ENCODE assay signal across 1 fruit fly cellular context in genomic region chr2L:4282681-4283343, dm6.
TF ChIP-seq lines count a peak whose summit lies in the region.

Gene tutl (plus strand): TSS chr2L:4283148.

TF ChIP-seq in whole organism, embryonic, 481 proteins besides CTCF, POLR2A, EP300 and RAD21 (continued from another document and continues in another):
- TF ChIP-seq tio (GFP tag; optimal IDR thresholded peaks at IDR 0.05; lab: Kevin White, UChicago) (peak; percentile 78), ftz-f1 (GFP tag; optimal IDR thresholded peaks at IDR 0.05; lab: Kevin White, UChicago) (no peak), CG11695 (GFP tag; IDR thresholded peaks at IDR 0.05; lab: Robert Waterston, UW) (peak; percentile 82), ssp (GFP tag; IDR thresholded peaks at IDR 0.05; lab: Robert Waterston, UW) (peak; percentile 73), Rfx (GFP tag; IDR thresholded peaks at IDR 0.05; lab: Robert Waterston, UW) (peak; percentile 90), CG9876 (GFP tag; optimal IDR thresholded peaks at IDR 0.05; lab: Kevin White, UChicago) (peak; percentile 76), slp2 (GFP tag; optimal IDR thresholded peaks at IDR 0.05; lab: Kevin White, UChicago) (peak; percentile 78), CG3281 (GFP tag; optimal IDR thresholded peaks at IDR 0.05; lab: Kevin White, UChicago) (peak; percentile 75), CG1602 (GFP tag; optimal IDR thresholded peaks at IDR 0.05; lab: Kevin White, UChicago) (peak; percentile 86), Ravus (GFP tag; IDR thresholded peaks at IDR 0.05; lab: Robert Waterston, UW) (peak; percentile 50), bab2 (GFP tag; optimal IDR thresholded peaks at IDR 0.05; lab: Kevin White, UChicago) (peak; percentile 85), Doc3 (GFP tag; IDR thresholded peaks at IDR 0.05; lab: Robert Waterston, UW; ENCODE audit: partially characterized antibody) (no peak), CG14667 (GFP tag; IDR thresholded peaks at IDR 0.05; lab: Robert Waterston, UW) (peak; percentile 75), CG3407 (GFP tag; optimal IDR thresholded peaks at IDR 0.05; lab: Kevin White, UChicago) (peak; percentile 51), CG8290 (GFP tag; optimal IDR thresholded peaks at IDR 0.05; lab: Kevin White, UChicago) (peak; percentile 67), CG8290 (tag; optimal IDR thresholded peaks at IDR 0.05; lab: Kevin White, UChicago) (peak in 1 of 2 experiments; percentile 72), CG11398 (GFP tag; optimal IDR thresholded peaks at IDR 0.05; lab: Kevin White, UChicago) (peak; percentile 74), CHES-1-like (GFP tag; optimal IDR thresholded peaks at IDR 0.05; lab: Kevin White, UChicago) (peak; percentile 76), dmrt99B (tag; optimal IDR thresholded peaks at IDR 0.05; lab: Kevin White, UChicago) (peak; percentile 82), unc-4 (GFP tag; IDR thresholded peaks at IDR 0.05; lab: Robert Waterston, UW; ENCODE audit: partially characterized antibody) (0 out of 2 replicates have a peak, but pooled peaks have one; percentile 34), Bdp1 (GFP tag; optimal IDR thresholded peaks at IDR 0.05; lab: Kevin White, UChicago) (peak; percentile 70), wor (GFP tag; IDR thresholded peaks at IDR 0.05; lab: Robert Waterston, UW) (peak; percentile 69), Dad (GFP tag; optimal IDR thresholded peaks at IDR 0.05; lab: Kevin White, UChicago) (peak; percentile 74), psq (GFP tag; optimal IDR thresholded peaks at IDR 0.05; lab: Kevin White, UChicago) (peak; percentile 60), CG7745 (tag; optimal IDR thresholded peaks at IDR 0.05; lab: Kevin White, UChicago) (no peak), MTF-1 (GFP tag; optimal IDR thresholded peaks at IDR 0.05; lab: Kevin White, UChicago; ENCODE audit: borderline replicate concordance) (no peak), cad (GFP tag; optimal IDR thresholded peaks at IDR 0.05; lab: Kevin White, UChicago) (peak; percentile 55), sim (GFP tag; IDR thresholded peaks at IDR 0.05; lab: Robert Waterston, UW) (0 out of 2 replicates have a peak, but pooled peaks have one; percentile 3), Nf-YA (GFP tag; IDR thresholded peaks at IDR 0.05; lab: Robert Waterston, UW) (peak; percentile 23; the same call in 1 of the 2 replicates), CG12155 (GFP tag; optimal IDR thresholded peaks at IDR 0.05; lab: Kevin White, UChicago) (peak; percentile 78), ind (GFP tag; optimal IDR thresholded peaks at IDR 0.05; lab: Kevin White, UChicago) (peak; percentile 87), Jarid2 (GFP tag; optimal IDR thresholded peaks at IDR 0.05; lab: Kevin White, UChicago) (peak; percentile 98), CG15269 (tag; optimal IDR thresholded peaks at IDR 0.05; lab: Kevin White, UChicago) (peak; percentile 72), NC2α (GFP tag; optimal IDR thresholded peaks at IDR 0.05; lab: Kevin White, UChicago) (peak; percentile 89), sr (GFP tag; IDR thresholded peaks at IDR 0.05; lab: Robert Waterston, UW) (0 out of 3 replicates have a peak, but pooled peaks have one; percentile 4), slou (GFP tag; optimal IDR thresholded peaks at IDR 0.05; lab: Kevin White, UChicago) (peak; percentile 64), CG43689 (GFP tag; IDR thresholded peaks at IDR 0.05; lab: Robert Waterston, UW) (peak; percentile 4; the same call in 1 of the 2 replicates), onecut (GFP tag; IDR thresholded peaks at IDR 0.05; lab: Robert Waterston, UW) (peak; percentile 66), ken (GFP tag; IDR thresholded peaks at IDR 0.05; lab: Robert Waterston, UW) (peak; percentile 67; the same call in 2 of the 3 replicates), otp (GFP tag; IDR thresholded peaks at IDR 0.05; lab: Robert Waterston, UW) (peak; percentile 71), CG10543 (GFP tag; optimal IDR thresholded peaks at IDR 0.05; lab: Kevin White, UChicago) (no peak), CG4424 (GFP tag; optimal IDR thresholded peaks at IDR 0.05; lab: Kevin White, UChicago) (peak; percentile 88), ranshi (GFP tag; IDR thresholded peaks at IDR 0.05; lab: Robert Waterston, UW) (peak; percentile 81), Opbp (GFP tag; IDR thresholded peaks at IDR 0.05; lab: Robert Waterston, UW; ENCODE audit: partially characterized antibody) (0 out of 3 replicates have a peak, but pooled peaks have one; percentile 40), rib (GFP tag; IDR thresholded peaks at IDR 0.05; lab: Robert Waterston, UW) (no peak; the same call in 1 of the 2 replicates), nmo (GFP tag; optimal IDR thresholded peaks at IDR 0.05; lab: Kevin White, UChicago) (peak; percentile 85), Dek (tag; optimal IDR thresholded peaks at IDR 0.05; lab: Kevin White, UChicago) (peak; percentile 56), CG2202 (tag; optimal IDR thresholded peaks at IDR 0.05; lab: Kevin White, UChicago) (peak; percentile 67), CG12071 (GFP tag; optimal IDR thresholded peaks at IDR 0.05; lab: Kevin White, UChicago) (no peak), bowl (GFP tag; IDR thresholded peaks at IDR 0.05; lab: Robert Waterston, UW) (no peak), CG11560 (tag; IDR thresholded peaks at IDR 0.05; lab: Robert Waterston, UW) (peak; percentile 63; the same call in 2 of the 3 replicates), CG17359 (tag; optimal IDR thresholded peaks at IDR 0.05; lab: Kevin White, UChicago) (peak; percentile 73), gfzf (GFP tag; optimal IDR thresholded peaks at IDR 0.05; lab: Kevin White, UChicago) (no peak), yki (optimal IDR thresholded peaks at IDR 0.05; lab: Kevin White, UChicago) (peak; percentile 96), CG3847 (GFP tag; IDR thresholded peaks at IDR 0.05; lab: Robert Waterston, UW) (peak; percentile 79), maf-S (GFP tag; optimal IDR thresholded peaks at IDR 0.05; lab: Kevin White, UChicago) (peak; percentile 86), CG33213 (GFP tag; optimal IDR thresholded peaks at IDR 0.05; lab: Kevin White, UChicago) (peak; percentile 69), CG31224 (GFP tag; IDR thresholded peaks at IDR 0.05; lab: Robert Waterston, UW) (no peak), CG6683 (GFP tag; optimal IDR thresholded peaks at IDR 0.05; lab: Kevin White, UChicago) (peak; percentile 14), CG31441 (GFP tag; IDR thresholded peaks at IDR 0.05; lab: Robert Waterston, UW) (peak; percentile 82), Fer1 (GFP tag; optimal IDR thresholded peaks at IDR 0.05; lab: Kevin White, UChicago) (peak; percentile 73), Awh (GFP tag; IDR thresholded peaks at IDR 0.05; lab: Robert Waterston, UW) (peak; percentile 68), CG2712 (tag; optimal IDR thresholded peaks at IDR 0.05; lab: Kevin White, UChicago) (peak; percentile 89), HHEX (GFP tag; optimal IDR thresholded peaks at IDR 0.05; lab: Kevin White, UChicago) (peak; percentile 69), Hmr (GFP tag; optimal IDR thresholded peaks at IDR 0.05; lab: Kevin White, UChicago) (peak; percentile 71), zf30C (GFP tag; optimal IDR thresholded peaks at IDR 0.05; lab: Kevin White, UChicago) (peak; percentile 92), fd64A (GFP tag; optimal IDR thresholded peaks at IDR 0.05; lab: Kevin White, UChicago) (peak; percentile 44), zen2 (GFP tag; IDR thresholded peaks at IDR 0.05; lab: Robert Waterston, UW; ENCODE audit: partially characterized antibody) (peak; percentile 65), B-H1 (GFP tag; IDR thresholded peaks at IDR 0.05; lab: Robert Waterston, UW) (peak; percentile 63), CG10654 (GFP tag; optimal IDR thresholded peaks at IDR 0.05; lab: Kevin White, UChicago) (peak; percentile 72), pfk (GFP tag; optimal IDR thresholded peaks at IDR 0.05; lab: Kevin White, UChicago) (no peak), Bgb (GFP tag; IDR thresholded peaks at IDR 0.05; lab: Robert Waterston, UW; ENCODE audit: partially characterized antibody) (peak; percentile 28; the same call in 1 of the 2 replicates), Hand (GFP tag; optimal IDR thresholded peaks at IDR 0.05; lab: Kevin White, UChicago) (no peak), CG18599 (GFP tag; optimal IDR thresholded peaks at IDR 0.05; lab: Kevin White, UChicago) (peak; percentile 85), Xrp1 (GFP tag; IDR thresholded peaks at IDR 0.05; lab: Robert Waterston, UW) (peak; percentile 92), CG2875 (GFP tag; optimal IDR thresholded peaks at IDR 0.05; lab: Kevin White, UChicago) (peak; percentile 61), Ets65A (GFP tag; lab: Kevin White, UChicago) (peak; percentile 96), CG5953 (GFP tag; IDR thresholded peaks at IDR 0.05; lab: Robert Waterston, UW) (peak; percentile 27; the same call in 1 of the 2 replicates), tup (GFP tag; optimal IDR thresholded peaks at IDR 0.05; lab: Kevin White, UChicago) (peak; percentile 4), CG32532 (GFP tag; IDR thresholded peaks at IDR 0.05; lab: Robert Waterston, UW) (peak; percentile 83), gem (tag; optimal IDR thresholded peaks at IDR 0.05; lab: Kevin White, UChicago) (peak; percentile 88), gsb (GFP tag; IDR thresholded peaks at IDR 0.05; lab: Robert Waterston, UW) (peak; percentile 59; the same call in 1 of the 2 replicates), CG18764 (GFP tag; optimal IDR thresholded peaks at IDR 0.05; lab: Kevin White, UChicago) (peak; percentile 73), CG3838 (GFP tag; optimal IDR thresholded peaks at IDR 0.05; lab: Kevin White, UChicago) (no peak), Tbp (GFP tag; optimal IDR thresholded peaks at IDR 0.05; lab: Kevin White, UChicago) (no peak), gce (GFP tag; IDR thresholded peaks at IDR 0.05; lab: Robert Waterston, UW) (peak; percentile 50; the same call in 2 of the 3 replicates), sima (GFP tag; optimal IDR thresholded peaks at IDR 0.05; lab: Kevin White, UChicago) (peak; percentile 20), CG17912 (GFP tag; optimal IDR thresholded peaks at IDR 0.05; lab: Kevin White, UChicago) (no peak), Eip74EF (GFP tag; optimal IDR thresholded peaks at IDR 0.05; lab: Kevin White, UChicago) (peak in 1 of 2 experiments; percentile 52), CG6791 (GFP tag; IDR thresholded peaks at IDR 0.05; lab: Robert Waterston, UW; ENCODE audit: partially characterized antibody) (0 out of 3 replicates have a peak, but pooled peaks have one; percentile 37), twi (tag; optimal IDR thresholded peaks at IDR 0.05; lab: Kevin White, UChicago) (peak; percentile 29), CG8924 (tag; optimal IDR thresholded peaks at IDR 0.05; lab: Kevin White, UChicago) (peak; percentile 62), CG34376 (GFP tag; optimal IDR thresholded peaks at IDR 0.05; lab: Kevin White, UChicago) (no peak), dpn (GFP tag; optimal IDR thresholded peaks at IDR 0.05; lab: Kevin White, UChicago) (peak; percentile 84 to 88), cg (GFP tag; optimal IDR thresholded peaks at IDR 0.05; lab: Kevin White, UChicago) (peak; percentile 88), CG3065 (GFP tag; optimal IDR thresholded peaks at IDR 0.05; lab: Kevin White, UChicago) (peak; percentile 82), lola (GFP tag; optimal IDR thresholded peaks at IDR 0.05; lab: Kevin White, UChicago) (peak in 1 of 3 experiments; percentile 88), sna (GFP tag; IDR thresholded peaks at IDR 0.05; lab: Robert Waterston, UW; ENCODE audit: partially characterized antibody) (no peak; the same call in 1 of the 2 replicates), CG8281 (tag; optimal IDR thresholded peaks at IDR 0.05; lab: Kevin White, UChicago) (peak; percentile 57), lab (GFP tag; optimal IDR thresholded peaks at IDR 0.05; lab: Kevin White, UChicago) (peak; percentile 73), CG11093 (GFP tag; IDR thresholded peaks at IDR 0.05; lab: Robert Waterston, UW) (peak; percentile 77; the same call in 2 of the 3 replicates), chm (GFP tag; IDR thresholded peaks at IDR 0.05; lab: Robert Waterston, UW) (peak; percentile 70), Meics (GFP tag; optimal IDR thresholded peaks at IDR 0.05; lab: Kevin White, UChicago) (peak; percentile 81), prd (optimal IDR thresholded peaks at IDR 0.05; lab: Kevin White, UChicago) (no peak), prd (GFP tag; IDR thresholded peaks at IDR 0.05; lab: Robert Waterston, UW) (peak; percentile 89), odd (GFP tag; optimal IDR thresholded peaks at IDR 0.05; lab: Kevin White, UChicago) (peak; percentile 52), CG17612 (GFP tag; IDR thresholded peaks at IDR 0.05; lab: Robert Waterston, UW) (peak; percentile 39; the same call in 1 of the 2 replicates), E2f2 (GFP tag; IDR thresholded peaks at IDR 0.05; lab: Robert Waterston, UW) (peak; percentile 52), HmgD (GFP tag; optimal IDR thresholded peaks at IDR 0.05; lab: Kevin White, UChicago) (peak; percentile 42), lmd (GFP tag; IDR thresholded peaks at IDR 0.05; lab: Robert Waterston, UW) (peak; percentile 87), CG15479 (GFP tag; optimal IDR thresholded peaks at IDR 0.05; lab: Kevin White, UChicago) (peak; percentile 77), CG7786 (GFP tag; optimal IDR thresholded peaks at IDR 0.05; lab: Kevin White, UChicago) (peak; percentile 78), eve (GFP tag; optimal IDR thresholded peaks at IDR 0.05; lab: Kevin White, UChicago) (no peak), CG10959 (GFP tag; IDR thresholded peaks at IDR 0.05; lab: Robert Waterston, UW) (peak; percentile 83), CG34224 (GFP tag; IDR thresholded peaks at IDR 0.05; lab: Robert Waterston, UW; ENCODE audit: partially characterized antibody) (no peak), CG13624 (GFP tag; optimal IDR thresholded peaks at IDR 0.05; lab: Kevin White, UChicago) (peak; percentile 87), Antp (GFP tag; optimal IDR thresholded peaks at IDR 0.05; lab: Kevin White, UChicago) (peak; percentile 91), bbx (GFP tag; IDR thresholded peaks at IDR 0.05; lab: Robert Waterston, UW; ENCODE audit: partially characterized antibody) (peak; percentile 37; the same call in 1 of the 2 replicates), CG4617 (GFP tag; optimal IDR thresholded peaks at IDR 0.05; lab: Kevin White, UChicago; ENCODE audit: borderline replicate concordance) (peak; percentile 71), CG16813 (GFP tag; IDR thresholded peaks at IDR 0.05; lab: Robert Waterston, UW; ENCODE audit: partially characterized antibody) (peak; percentile 49; the same call in 2 of the 3 replicates), CG10274 (GFP tag; optimal IDR thresholded peaks at IDR 0.05; lab: Kevin White, UChicago) (peak; percentile 50), CG13424 (tag; optimal IDR thresholded peaks at IDR 0.05; lab: Kevin White, UChicago) (peak; percentile 70), scrt (GFP tag; optimal IDR thresholded peaks at IDR 0.05; lab: Kevin White, UChicago) (peak; percentile 55), pum (GFP tag; optimal IDR thresholded peaks at IDR 0.05; lab: Kevin White, UChicago) (peak; percentile 89), Hr51 (GFP tag; optimal IDR thresholded peaks at IDR 0.05; lab: Kevin White, UChicago) (peak; percentile 70 to 71), CG4707 (GFP tag; optimal IDR thresholded peaks at IDR 0.05; lab: Kevin White, UChicago) (peak; percentile 17)
